Fruit fly (Drosophila melanogaster) whole organism, embryonic: ENCODE data around the gene Dyrk3.
A peak's percentile ranks its signal among the peaks of the same experiment; 100 is the strongest.

Experiments
- ATbp ChIP-seq: fragments of 200-800 bp; sonication (Bioruptor generic); optimal IDR thresholded peaks from 2 replicates; lab custom pipeline; 2017; ENCODE audit warnings: missing biosample characterization, mild to moderate bottlenecking, missing genetic modification characterization, missing genetic modification reagents
- BEAF-32 ChIP-seq: fragments of 200-800 bp; sonication (Bioruptor generic); optimal IDR thresholded peaks from 3 replicates; lab custom pipeline; 2017; ENCODE audit warnings: missing biosample characterization, missing genetic modification characterization, mild to moderate bottlenecking, moderate library complexity, missing genetic modification reagents
- Bteb2 ChIP-seq: fragments of 200-800 bp; sonication (Bioruptor generic); optimal IDR thresholded peaks from 2 replicates; lab custom pipeline; 2016; ENCODE audit warnings: missing biosample characterization, missing genetic modification characterization
- CG1024 ChIP-seq: fragments of 200-800 bp; sonication (Bioruptor generic); IDR thresholded peaks from 2 replicates; pipeline ENCODE4 v1.3.6; 2022; ENCODE audit warnings: missing biosample characterization, missing genetic modification characterization
- CG10431 ChIP-seq: fragments of 200-800 bp; sonication (Bioruptor generic); optimal IDR thresholded peaks from 3 replicates; lab custom pipeline; 2018; ENCODE audit warnings: missing biosample characterization, mild to moderate bottlenecking, missing genetic modification characterization
- CG10543 ChIP-seq: fragments of 200-800 bp; sonication (Bioruptor generic); optimal IDR thresholded peaks from 3 replicates; lab custom pipeline; 2017; ENCODE audit warnings: missing biosample characterization, mild to moderate bottlenecking, missing genetic modification characterization, moderate library complexity
- CG10959 ChIP-seq: fragments of 200-800 bp; sonication (Bioruptor generic); IDR thresholded peaks from 2 replicates; pipeline ENCODE4 v1.3.6; 2022; ENCODE audit warnings: missing biosample characterization, missing genetic modification characterization
- CG14667 ChIP-seq: fragments of 200-800 bp; sonication (Bioruptor generic); IDR thresholded peaks from 2 replicates; pipeline ENCODE4 v1.3.6; 2022; ENCODE audit warnings: missing biosample characterization, missing genetic modification characterization
- CG15696 ChIP-seq: fragments of 200-800 bp; sonication (Bioruptor generic); optimal IDR thresholded peaks from 2 replicates; lab custom pipeline; 2019; ENCODE audit warnings: missing biosample characterization, mild to moderate bottlenecking, missing genetic modification characterization, moderate library complexity
- CG1792 ChIP-seq: fragments of 200-800 bp; sonication (Bioruptor generic); optimal IDR thresholded peaks from 2 replicates; lab custom pipeline; 2016; ENCODE audit warnings: missing biosample characterization, missing genetic modification characterization
- CG18599 ChIP-seq: fragments of 200-800 bp; sonication (Bioruptor generic); optimal IDR thresholded peaks from 3 replicates; lab custom pipeline; 2017; ENCODE audit warnings: missing biosample characterization, missing genetic modification characterization, mild to moderate bottlenecking, moderate library complexity, missing genetic modification reagents
- CG30020 ChIP-seq: fragments of 200-800 bp; optimal IDR thresholded peaks from 2 replicates; lab custom pipeline; 2019; ENCODE audit warnings: missing biosample characterization, mild to moderate bottlenecking, missing genetic modification characterization, moderate library complexity
- CG3726 ChIP-seq: fragments of 200-800 bp; sonication (Bioruptor generic); IDR thresholded peaks from 3 replicates; pipeline ENCODE4, ENCODE4 v1.3.6; 2022; ENCODE audit warnings: missing biosample characterization, missing genetic modification characterization
- CG3995 ChIP-seq: fragments of 200-800 bp; sonication (Bioruptor generic); optimal IDR thresholded peaks from 3 replicates; lab custom pipeline; 2016; ENCODE audit warnings: missing biosample characterization, missing genetic modification characterization
- CG43689 ChIP-seq: fragments of 200-800 bp; sonication (Bioruptor generic); IDR thresholded peaks from 2 replicates; pipeline ENCODE4 v1.3.6; 2022; ENCODE audit warnings: missing biosample characterization, missing genetic modification characterization
- CG7786 ChIP-seq: fragments of 200-800 bp; sonication (Bioruptor generic); optimal IDR thresholded peaks from 2 replicates; lab custom pipeline; 2016; ENCODE audit warnings: missing biosample characterization, missing genetic modification characterization
- CG8281 ChIP-seq: fragments of 200-800 bp; sonication (Bioruptor generic); optimal IDR thresholded peaks from 2 replicates; lab custom pipeline; 2018; ENCODE audit warnings: missing biosample characterization, mild to moderate bottlenecking, missing genetic modification characterization, moderate library complexity
- CG8290 ChIP-seq, 3 experiments: fragments of 200-800 bp; sonication (Bioruptor generic); optimal IDR thresholded peaks; 2 replicates each; lab custom pipeline; 2016 to 2019; ENCODE audit warnings: missing biosample characterization in 3 of 3, missing genetic modification characterization in 3 of 3, mild to moderate bottlenecking in 2 of 3, moderate library complexity in 1 of 3
- CG8944 ChIP-seq: fragments of 200-800 bp; sonication (Bioruptor generic); optimal IDR thresholded peaks from 3 replicates; lab custom pipeline; 2016; ENCODE audit warnings: missing biosample characterization, missing genetic modification characterization
- CkIIα-i1 ChIP-seq: fragments of 200-800 bp; sonication (Bioruptor generic); IDR thresholded peaks from 2 replicates; pipeline ENCODE4 v1.3.6; 2022; ENCODE audit warnings: missing biosample characterization, missing genetic modification characterization
- Dip3 ChIP-seq: fragments of 200-800 bp; sonication (Bioruptor generic); optimal IDR thresholded peaks from 3 replicates; lab custom pipeline; 2016; ENCODE audit warnings: missing biosample characterization, missing genetic modification characterization
- E2f1 ChIP-seq: fragments of 200-800 bp; sonication (Bioruptor generic); IDR thresholded peaks from 2 replicates; pipeline ENCODE4 v1.3.6; 2022; ENCODE audit warnings: missing biosample characterization, missing genetic modification characterization
- Hand ChIP-seq: fragments of 200-800 bp; sonication (Bioruptor generic); optimal IDR thresholded peaks from 2 replicates; lab custom pipeline; 2017; ENCODE audit warnings: mild to moderate bottlenecking, missing biosample characterization, missing genetic modification reagents, missing genetic modification characterization
- Lpt ChIP-seq: fragments of >200 bp; optimal IDR thresholded peaks from 2 replicates; lab custom pipeline; 2018; ENCODE audit warnings: missing biosample characterization, missing genetic modification characterization
- Max ChIP-seq: fragments of 200-800 bp; sonication (Bioruptor generic); optimal IDR thresholded peaks from 2 replicates; lab custom pipeline; 2016; ENCODE audit warnings: missing biosample characterization, mild to moderate bottlenecking, missing genetic modification characterization
- NC2α ChIP-seq: fragments of 200-800 bp; sonication (Bioruptor generic); optimal IDR thresholded peaks from 2 replicates; lab custom pipeline; 2016; ENCODE audit warnings: missing biosample characterization, missing genetic modification characterization
- Nf-YB ChIP-seq: fragments of 200-800 bp; sonication (Bioruptor generic); optimal IDR thresholded peaks from 3 replicates; lab custom pipeline; 2019; ENCODE audit warnings: missing biosample characterization, mild to moderate bottlenecking, missing genetic modification characterization, moderate library complexity
- Pdp1 ChIP-seq, 2 experiments: fragments of 200-800 bp; sonication (Bioruptor generic); optimal IDR thresholded peaks; 3 replicates each; lab custom pipeline; 2016; ENCODE audit warnings: missing biosample characterization in 2 of 2, missing genetic modification characterization in 2 of 2, mild to moderate bottlenecking in 1 of 2, moderate library complexity in 1 of 2
- Rfx ChIP-seq: fragments of 200-800 bp; sonication (Bioruptor generic); IDR thresholded peaks from 2 replicates; pipeline ENCODE4 v1.3.6; 2022; ENCODE audit warnings: missing biosample characterization, missing genetic modification characterization
- Scr ChIP-seq: fragments of 200-800 bp; sonication (Bioruptor generic); IDR thresholded peaks from 2 replicates; pipeline ENCODE4 v1.3.6; 2022; ENCODE audit warnings: missing biosample characterization, missing genetic modification characterization; ENCODE audit not compliant: partially characterized antibody
- Sry-δ ChIP-seq: fragments of 200-800 bp; sonication (Bioruptor generic); optimal IDR thresholded peaks from 2 replicates; lab custom pipeline; 2016; ENCODE audit warnings: missing biosample characterization, missing genetic modification characterization
- TFAM ChIP-seq: fragments of 200-800 bp; sonication (Bioruptor generic); optimal IDR thresholded peaks from 2 replicates; lab custom pipeline; 2017; ENCODE audit warnings: missing biosample characterization, missing genetic modification characterization, inconsistent platforms
- Tbp ChIP-seq: fragments of >200 bp; optimal IDR thresholded peaks from 2 replicates; lab custom pipeline; 2018; ENCODE audit warnings: missing biosample characterization, missing genetic modification characterization
- Trl ChIP-seq, 3 experiments: fragments of >200 bp in 2 of 3; fragments of 200-800 bp in 1 of 3; sonication (Bioruptor generic) in 1 of 3; optimal IDR thresholded peaks; 2 replicates in 1 of 3; 3 replicates in 2 of 3; lab custom pipeline; 2016 to 2017; ENCODE audit warnings: missing biosample characterization in 1 of 3, missing genetic modification characterization in 1 of 3
- bab2 ChIP-seq: fragments of 200-800 bp; sonication (Bioruptor generic); optimal IDR thresholded peaks from 2 replicates; lab custom pipeline; 2016; ENCODE audit warnings: missing biosample characterization, missing genetic modification characterization
- bbx ChIP-seq: fragments of 200-800 bp; sonication (Bioruptor generic); IDR thresholded peaks from 2 replicates; pipeline ENCODE4 v1.3.6; 2022; ENCODE audit warnings: missing biosample characterization, missing genetic modification characterization; ENCODE audit not compliant: partially characterized antibody
- dmrt99B ChIP-seq: fragments of 200-800 bp; sonication (Bioruptor generic); optimal IDR thresholded peaks from 2 replicates; lab custom pipeline; 2018; ENCODE audit warnings: missing biosample characterization, mild to moderate bottlenecking, missing genetic modification characterization, moderate library complexity
- dysf ChIP-seq: fragments of 200-800 bp; sonication (Bioruptor generic); IDR thresholded peaks from 3 replicates; pipeline ENCODE4 v1.3.6; 2022; ENCODE audit warnings: missing biosample characterization, missing genetic modification characterization
- grn ChIP-seq: fragments of 200-800 bp; sonication (Bioruptor generic); optimal IDR thresholded peaks from 3 replicates; lab custom pipeline; 2017; ENCODE audit warnings: missing biosample characterization, missing genetic modification characterization
- hth ChIP-seq: fragments of >200 bp; optimal IDR thresholded peaks from 2 replicates; lab custom pipeline; 2017; ENCODE audit warnings: inconsistent platforms
- kah ChIP-seq: fragments of 200-800 bp; sonication (Bioruptor generic); optimal IDR thresholded peaks from 2 replicates; lab custom pipeline; 2018; ENCODE audit warnings: missing biosample characterization, mild to moderate bottlenecking, missing genetic modification characterization
- pnt ChIP-seq: fragments of 200-800 bp; sonication (Bioruptor generic); optimal IDR thresholded peaks from 3 replicates; lab custom pipeline; 2016; ENCODE audit warnings: missing biosample characterization, missing genetic modification characterization
- pzg ChIP-seq: fragments of 200-800 bp; sonication (Bioruptor generic); optimal IDR thresholded peaks from 3 replicates; lab custom pipeline; 2018; ENCODE audit warnings: missing biosample characterization, mild to moderate bottlenecking, missing genetic modification characterization, moderate library complexity
- row ChIP-seq: fragments of 200-800 bp; sonication (Bioruptor generic); IDR thresholded peaks from 3 replicates; pipeline ENCODE4 v1.3.6; 2022; ENCODE audit warnings: missing biosample characterization, missing genetic modification characterization
- sqz ChIP-seq: fragments of 200-800 bp; sonication (Bioruptor generic); optimal IDR thresholded peaks from 3 replicates; lab custom pipeline; 2018; ENCODE audit warnings: missing biosample characterization, mild to moderate bottlenecking, missing genetic modification characterization
- ssp ChIP-seq: fragments of 200-800 bp; sonication (Bioruptor generic); IDR thresholded peaks from 2 replicates; pipeline ENCODE4 v1.3.6; 2022; ENCODE audit warnings: missing biosample characterization, missing genetic modification characterization
- stc ChIP-seq: fragments of 200-800 bp; sonication (Bioruptor generic); IDR thresholded peaks from 2 replicates; pipeline ENCODE4 v1.3.6; 2022; ENCODE audit warnings: missing biosample characterization, missing genetic modification characterization
- tio ChIP-seq: fragments of 200-800 bp; sonication (Bioruptor generic); optimal IDR thresholded peaks from 2 replicates; lab custom pipeline; 2017; ENCODE audit warnings: missing biosample characterization, missing genetic modification characterization, inconsistent platforms
- tna ChIP-seq: fragments of 200-800 bp; sonication (Bioruptor generic); IDR thresholded peaks from 2 replicates; pipeline ENCODE4 v1.3.6; 2022; ENCODE audit warnings: missing biosample characterization, missing genetic modification characterization; ENCODE audit not compliant: partially characterized antibody
- trh ChIP-seq: fragments of 200-800 bp; sonication (Bioruptor generic); optimal IDR thresholded peaks from 2 replicates; lab custom pipeline; 2016; ENCODE audit warnings: missing biosample characterization, missing genetic modification characterization
- zen ChIP-seq: fragments of 200-800 bp; sonication (Bioruptor generic); optimal IDR thresholded peaks from 3 replicates; lab custom pipeline; 2018; ENCODE audit warnings: missing biosample characterization, mild to moderate bottlenecking, missing genetic modification characterization, moderate library complexity

Dyrk3 gene

DNA sequence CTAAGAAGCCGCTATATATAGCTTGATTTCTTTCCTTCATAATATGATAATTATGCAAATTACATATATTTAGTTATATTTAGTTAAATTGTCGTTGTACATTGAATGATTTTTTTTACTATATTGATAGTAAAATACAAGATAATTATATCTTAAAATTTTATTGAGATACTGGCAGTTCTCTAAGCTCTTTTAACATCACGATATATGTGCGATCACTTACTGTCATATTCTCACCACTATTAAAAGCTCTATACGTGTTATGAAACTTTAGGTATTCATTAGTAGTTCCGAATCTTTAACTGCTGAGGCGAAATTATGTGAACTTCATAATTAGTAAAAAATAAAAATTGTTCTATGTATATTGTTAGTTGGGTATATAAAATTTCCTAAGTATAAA lies 31.9 kb downstream of the Dyrk3 start, which contains the start of gene Mitf:
Gene Mitf (plus strand): TSS at position 254 of the 400 bp plus-strand sequence.
- TF ChIP-seq Bteb2 (no peak), CG10431 (GFP tag; lab: Kevin White, UChicago) (no peak), Max (GFP tag; lab: Kevin White, UChicago) (no peak), tna (GFP tag; lab: Robert Waterston, UW) (no peak), pnt (GFP tag; lab: Kevin White, UChicago) (no peak), CG10543 (no peak), Trl (optimal IDR thresholded peaks at IDR 0.05; lab: Kevin White, UChicago) (no peak), Trl (GFP tag; optimal IDR thresholded peaks at IDR 0.05; lab: Kevin White, UChicago) (no peak), ssp (peak; percentile 55), Hand (no peak), CG3995 (GFP tag; lab: Kevin White, UChicago) (peak; percentile 60), CG8290 (GFP tag; optimal IDR thresholded peaks at IDR 0.05; lab: Kevin White, UChicago) (no peak), CG8290 (tag; optimal IDR thresholded peaks at IDR 0.05; lab: Kevin White, UChicago) (no peak), E2f1 (GFP tag; lab: Robert Waterston, UW) (no peak), Pdp1 (GFP tag; optimal IDR thresholded peaks at IDR 0.05; lab: Kevin White, UChicago) (peak in 1 of 2 experiments; percentile 32), NC2α (GFP tag; lab: Kevin White, UChicago) (no peak), pzg (peak; percentile 13), BEAF-32 (GFP tag; lab: Kevin White, UChicago) (peak; percentile 49), Scr (GFP tag; lab: Robert Waterston, UW) (peak; percentile 19; the same call in 1 of the 2 replicates), CG1792 (GFP tag; lab: Kevin White, UChicago) (no peak), Lpt (no peak), dmrt99B (no peak), TFAM (GFP tag; lab: Kevin White, UChicago) (no peak), CG3726 (GFP tag; lab: Robert Waterston, UW) (no peak), tio (GFP tag; lab: Kevin White, UChicago) (no peak), CG8281 (tag; lab: Kevin White, UChicago) (no peak), Rfx (no peak), Tbp (no peak), CG7786 (GFP tag; lab: Kevin White, UChicago) (no peak), CG10959 (GFP tag; lab: Robert Waterston, UW) (no peak), CG30020 (tag; lab: Kevin White, UChicago) (peak; percentile 71), kah (GFP tag; lab: Kevin White, UChicago) (no peak), zen (tag; lab: Kevin White, UChicago) (no peak), bbx (GFP tag; lab: Robert Waterston, UW) (no peak), CG43689 (no peak), Nf-YB (no peak), stc (GFP tag; lab: Robert Waterston, UW) (no peak), hth (lab: Kevin White, UChicago) (no peak), Dip3 (no peak), Sry-δ (GFP tag; lab: Kevin White, UChicago) (peak; percentile 4), sqz (GFP tag; lab: Kevin White, UChicago) (no peak), trh (GFP tag; lab: Kevin White, UChicago) (no peak), CG14667 (no peak), CkIIα-i1 (no peak), ATbp (GFP tag; lab: Kevin White, UChicago) (no peak), CG1024 (GFP tag; lab: Robert Waterston, UW) (peak; percentile 82), CG15696 (tag; lab: Kevin White, UChicago) (no peak), bab2 (GFP tag; lab: Kevin White, UChicago) (no peak), grn (GFP tag; lab: Kevin White, UChicago) (no peak), dysf (no peak), CG8944 (no peak), row (GFP tag; lab: Robert Waterston, UW) (peak; percentile 55), CG18599 (GFP tag; lab: Kevin White, UChicago) (no peak)
